Fruit fly (Drosophila melanogaster) whole organism, embryonic: Measurements from ENCODE around the gene Gr93d.
A peak's percentile ranks its signal among the peaks of the same experiment; 100 is the strongest.

ENCODE experiments used
- Antp ChIP-seq: fragments of 200-800 bp; sonication (Bioruptor generic); optimal IDR thresholded peaks from 3 replicates; lab custom pipeline; 2016; ENCODE audit warnings: missing biosample characterization, missing genetic modification characterization
- Atf-2 ChIP-seq: fragments of 200-800 bp; sonication (Bioruptor generic); optimal IDR thresholded peaks from 2 replicates; lab custom pipeline; 2016; ENCODE audit warnings: missing biosample characterization, missing genetic modification characterization
- Awh ChIP-seq: fragments of 200-800 bp; sonication (Bioruptor generic); IDR thresholded peaks from 2 replicates; pipeline ENCODE4, ENCODE4 v1.3.6; 2022; ENCODE audit warnings: missing biosample characterization, missing genetic modification characterization
- B-H2 ChIP-seq: fragments of 200-800 bp; sonication (Bioruptor generic); optimal IDR thresholded peaks from 2 replicates; lab custom pipeline; 2018; ENCODE audit warnings: missing biosample characterization, mild to moderate bottlenecking, missing genetic modification characterization
- CG10209 ChIP-seq: fragments of 200-800 bp; sonication (Bioruptor generic); optimal IDR thresholded peaks from 3 replicates; lab custom pipeline; 2017; ENCODE audit warnings: missing biosample characterization, mild to moderate bottlenecking, missing genetic modification characterization, missing genetic modification reagents
- CG11093 ChIP-seq: fragments of 200-800 bp; sonication (Bioruptor generic); IDR thresholded peaks from 3 replicates; pipeline ENCODE4 v1.3.6; 2022; ENCODE audit warnings: missing biosample characterization, missing genetic modification characterization
- CG12744 ChIP-seq: fragments of 200-800 bp; sonication (Bioruptor generic); optimal IDR thresholded peaks from 2 replicates; lab custom pipeline; 2016; ENCODE audit warnings: missing biosample characterization, missing genetic modification characterization
- CG13424 ChIP-seq: fragments of 200-800 bp; sonication (Bioruptor generic); optimal IDR thresholded peaks from 2 replicates; lab custom pipeline; 2019; ENCODE audit warnings: missing biosample characterization, mild to moderate bottlenecking, missing genetic modification characterization, moderate library complexity
- CG13775 ChIP-seq: fragments of 200-800 bp; sonication (Bioruptor generic); optimal IDR thresholded peaks from 3 replicates; lab custom pipeline; 2017; ENCODE audit warnings: missing biosample characterization, mild to moderate bottlenecking, missing genetic modification characterization
- CG14710 ChIP-seq: fragments of 200-800 bp; sonication (Bioruptor generic); optimal IDR thresholded peaks from 3 replicates; lab custom pipeline; 2019; ENCODE audit warnings: missing biosample characterization, mild to moderate bottlenecking, missing genetic modification characterization, moderate library complexity
- CG15011 ChIP-seq: fragments of 200-800 bp; sonication (Bioruptor generic); optimal IDR thresholded peaks from 3 replicates; lab custom pipeline; 2018; ENCODE audit warnings: missing biosample characterization, mild to moderate bottlenecking, missing genetic modification characterization
- CG16863 ChIP-seq: fragments of 200-800 bp; sonication (Bioruptor generic); optimal IDR thresholded peaks from 3 replicates; lab custom pipeline; 2016; ENCODE audit warnings: missing biosample characterization, missing genetic modification characterization
- CG17912 ChIP-seq: fragments of 200-800 bp; sonication (Bioruptor generic); optimal IDR thresholded peaks from 2 replicates; lab custom pipeline; 2018; ENCODE audit warnings: missing biosample characterization, mild to moderate bottlenecking, missing genetic modification characterization
- CG3065 ChIP-seq: fragments of 200-800 bp; sonication (Bioruptor generic); optimal IDR thresholded peaks from 2 replicates; lab custom pipeline; 2016; ENCODE audit warnings: missing biosample characterization, missing genetic modification characterization
- CG31388 ChIP-seq: fragments of 200-800 bp; sonication (Bioruptor generic); optimal IDR thresholded peaks from 2 replicates; lab custom pipeline; 2016; ENCODE audit warnings: missing biosample characterization, missing genetic modification characterization
- CG3838 ChIP-seq: fragments of 200-800 bp; sonication (Bioruptor generic); optimal IDR thresholded peaks from 3 replicates; lab custom pipeline; 2016; ENCODE audit warnings: missing biosample characterization, missing genetic modification characterization
- CG42726 ChIP-seq: fragments of 200-800 bp; sonication (Bioruptor generic); IDR thresholded peaks from 2 replicates; pipeline ENCODE4 v1.3.6; 2022; ENCODE audit warnings: missing biosample characterization, missing genetic modification characterization; ENCODE audit not compliant: partially characterized antibody
- CG43689 ChIP-seq: fragments of 200-800 bp; sonication (Bioruptor generic); IDR thresholded peaks from 2 replicates; pipeline ENCODE4 v1.3.6; 2022; ENCODE audit warnings: missing biosample characterization, missing genetic modification characterization
- CG6254 ChIP-seq: fragments of 200-800 bp; sonication (Bioruptor generic); optimal IDR thresholded peaks from 3 replicates; lab custom pipeline; 2017; ENCODE audit warnings: mild to moderate bottlenecking, missing biosample characterization, missing genetic modification reagents, missing genetic modification characterization
- CG7786 ChIP-seq: fragments of 200-800 bp; sonication (Bioruptor generic); optimal IDR thresholded peaks from 2 replicates; lab custom pipeline; 2016; ENCODE audit warnings: missing biosample characterization, missing genetic modification characterization
- CG8478 ChIP-seq: fragments of >200 bp; optimal IDR thresholded peaks from 2 replicates; lab custom pipeline; 2018
- CG9932 ChIP-seq: fragments of 200-800 bp; sonication (Bioruptor generic); IDR thresholded peaks from 2 replicates; pipeline ENCODE4 v1.3.6; 2022; ENCODE audit warnings: missing biosample characterization, missing genetic modification characterization
- Chrac-16 ChIP-seq: fragments of 200-800 bp; sonication (Bioruptor generic); optimal IDR thresholded peaks from 3 replicates; lab custom pipeline; 2016; ENCODE audit warnings: missing biosample characterization, missing genetic modification characterization
- CrebB ChIP-seq: fragments of 200-800 bp; sonication (Bioruptor generic); optimal IDR thresholded peaks from 3 replicates; lab custom pipeline; 2018; ENCODE audit warnings: missing biosample characterization, mild to moderate bottlenecking, missing genetic modification characterization
- Dll ChIP-seq: fragments of 200-800 bp; sonication (Bioruptor generic); IDR thresholded peaks from 4 replicates; pipeline ENCODE4 v1.3.6; 2022; ENCODE audit warnings: missing biosample characterization, missing genetic modification characterization; ENCODE audit not compliant: partially characterized antibody
- Dref ChIP-seq: fragments of 200-800 bp; sonication (Bioruptor generic); IDR thresholded peaks from 2 replicates; pipeline ENCODE4 v1.3.6; 2022; ENCODE audit warnings: missing biosample characterization, missing genetic modification characterization
- Elba2 ChIP-seq: fragments of 200-800 bp; sonication (Bioruptor generic); optimal IDR thresholded peaks from 3 replicates; lab custom pipeline; 2016; ENCODE audit warnings: missing biosample characterization, missing genetic modification characterization
- Hmr ChIP-seq: fragments of 200-800 bp; sonication (Bioruptor generic); optimal IDR thresholded peaks from 3 replicates; lab custom pipeline; 2017; ENCODE audit warnings: mild to moderate bottlenecking, missing biosample characterization, missing genetic modification reagents, missing genetic modification characterization
- MBD-R2 ChIP-seq: fragments of 200-800 bp; sonication (Bioruptor generic); IDR thresholded peaks from 2 replicates; pipeline ENCODE4 v1.3.6; 2022; ENCODE audit warnings: missing biosample characterization, missing genetic modification characterization
- MESR4 ChIP-seq: fragments of 200-800 bp; sonication (Bioruptor generic); optimal IDR thresholded peaks from 2 replicates; lab custom pipeline; 2018; ENCODE audit warnings: missing biosample characterization, mild to moderate bottlenecking, missing genetic modification characterization, moderate library complexity
- Oaz ChIP-seq: fragments of 200-800 bp; sonication (Bioruptor generic); IDR thresholded peaks from 2 replicates; pipeline ENCODE4 v1.3.6; 2022; ENCODE audit warnings: missing biosample characterization, missing genetic modification characterization
- Ptx1 ChIP-seq: fragments of 200-800 bp; sonication (Bioruptor generic); IDR thresholded peaks from 2 replicates; pipeline ENCODE4 v1.3.6; 2022; ENCODE audit warnings: missing biosample characterization, missing genetic modification characterization
- Scr ChIP-seq: fragments of 200-800 bp; sonication (Bioruptor generic); IDR thresholded peaks from 2 replicates; pipeline ENCODE4 v1.3.6; 2022; ENCODE audit warnings: missing biosample characterization, missing genetic modification characterization; ENCODE audit not compliant: partially characterized antibody
- Six4 ChIP-seq: fragments of 200-800 bp; sonication (Bioruptor generic); optimal IDR thresholded peaks from 2 replicates; lab custom pipeline; 2016; ENCODE audit warnings: missing biosample characterization, missing genetic modification characterization
- Stat92E ChIP-seq, 3 experiments: fragments of >200 bp in 2 of 3; fragments of 200-800 bp in 1 of 3; sonication (Bioruptor generic) in 1 of 3; optimal IDR thresholded peaks; 2 replicates each; lab custom pipeline; 2017 to 2019; ENCODE audit warnings: missing biosample characterization in 3 of 3, missing genetic modification characterization in 3 of 3, mild to moderate bottlenecking in 1 of 3, moderate library complexity in 1 of 3
- ab ChIP-seq: fragments of 200-800 bp; sonication (Bioruptor generic); optimal IDR thresholded peaks from 2 replicates; lab custom pipeline; 2016; ENCODE audit warnings: missing biosample characterization, missing genetic modification characterization
- abd-A ChIP-seq: fragments of 200-800 bp; sonication (Bioruptor generic); optimal IDR thresholded peaks from 3 replicates; lab custom pipeline; 2019; ENCODE audit warnings: missing biosample characterization, mild to moderate bottlenecking, missing genetic modification characterization, moderate library complexity
- ara ChIP-seq: fragments of 200-800 bp; sonication (Bioruptor generic); IDR thresholded peaks from 2 replicates; pipeline ENCODE4 v1.3.6; 2022; ENCODE audit warnings: missing biosample characterization, missing genetic modification characterization
- bowl ChIP-seq: fragments of 200-800 bp; sonication (Bioruptor generic); IDR thresholded peaks from 2 replicates; pipeline ENCODE4 v1.3.6; 2022; ENCODE audit warnings: missing biosample characterization, missing genetic modification characterization
- chinmo ChIP-seq: fragments of 200-800 bp; sonication (Bioruptor generic); IDR thresholded peaks from 4 replicates; pipeline ENCODE4 v1.3.6; 2022; ENCODE audit warnings: missing biosample characterization, missing genetic modification characterization; ENCODE audit not compliant: partially characterized antibody
- chm ChIP-seq: fragments of 200-800 bp; sonication (Bioruptor generic); IDR thresholded peaks from 2 replicates; pipeline ENCODE4 v1.3.6; 2022; ENCODE audit warnings: missing biosample characterization, missing genetic modification characterization
- dm ChIP-seq: fragments of 200-800 bp; sonication (Bioruptor generic); optimal IDR thresholded peaks from 3 replicates; lab custom pipeline; 2016; ENCODE audit warnings: missing biosample characterization, missing genetic modification characterization
- ewg ChIP-seq: fragments of 200-800 bp; sonication (Bioruptor generic); optimal IDR thresholded peaks from 3 replicates; lab custom pipeline; 2017; ENCODE audit warnings: mild to moderate bottlenecking, missing biosample characterization, missing genetic modification reagents, missing genetic modification characterization
- fd3F ChIP-seq: fragments of 200-800 bp; sonication (Bioruptor generic); optimal IDR thresholded peaks from 2 replicates; lab custom pipeline; 2018; ENCODE audit warnings: missing biosample characterization, mild to moderate bottlenecking, missing genetic modification characterization, moderate library complexity
- lmd ChIP-seq: fragments of 200-800 bp; sonication (Bioruptor generic); IDR thresholded peaks from 2 replicates; pipeline ENCODE4 v1.3.6; 2022; ENCODE audit warnings: missing biosample characterization, missing genetic modification characterization
- mld ChIP-seq: fragments of 200-800 bp; sonication (Bioruptor generic); IDR thresholded peaks from 3 replicates; pipeline ENCODE4 v1.3.6; 2022; ENCODE audit warnings: missing biosample characterization, missing genetic modification characterization; ENCODE audit not compliant: partially characterized antibody
- pho ChIP-seq: fragments of 200-800 bp; sonication (Bioruptor generic); optimal IDR thresholded peaks from 2 replicates; lab custom pipeline; 2016; ENCODE audit warnings: missing biosample characterization, missing genetic modification characterization
- sc ChIP-seq, 3 experiments: fragments of >200 bp in 2 of 3; fragments of 200-800 bp in 1 of 3; sonication (Bioruptor generic) in 1 of 3; optimal IDR thresholded peaks; 2 replicates in 2 of 3; 3 replicates in 1 of 3; lab custom pipeline; 2017; ENCODE audit warnings: mild to moderate bottlenecking in 1 of 3, missing biosample characterization in 1 of 3, missing genetic modification characterization in 1 of 3, missing genetic modification reagents in 1 of 3
- scrt ChIP-seq: fragments of 200-800 bp; sonication (Bioruptor generic); optimal IDR thresholded peaks from 2 replicates; lab custom pipeline; 2018; ENCODE audit warnings: missing biosample characterization, mild to moderate bottlenecking, missing genetic modification characterization, moderate library complexity
- tap ChIP-seq: fragments of 200-800 bp; optimal IDR thresholded peaks from 3 replicates; lab custom pipeline; 2019; ENCODE audit warnings: missing biosample characterization, mild to moderate bottlenecking, missing genetic modification characterization, moderate library complexity
- vnd ChIP-seq: fragments of 200-800 bp; sonication (Bioruptor generic); IDR thresholded peaks from 3 replicates; pipeline ENCODE4 v1.3.6; 2022; ENCODE audit warnings: missing biosample characterization, missing genetic modification characterization; ENCODE audit not compliant: partially characterized antibody

Gene Gr93d

DNA sequence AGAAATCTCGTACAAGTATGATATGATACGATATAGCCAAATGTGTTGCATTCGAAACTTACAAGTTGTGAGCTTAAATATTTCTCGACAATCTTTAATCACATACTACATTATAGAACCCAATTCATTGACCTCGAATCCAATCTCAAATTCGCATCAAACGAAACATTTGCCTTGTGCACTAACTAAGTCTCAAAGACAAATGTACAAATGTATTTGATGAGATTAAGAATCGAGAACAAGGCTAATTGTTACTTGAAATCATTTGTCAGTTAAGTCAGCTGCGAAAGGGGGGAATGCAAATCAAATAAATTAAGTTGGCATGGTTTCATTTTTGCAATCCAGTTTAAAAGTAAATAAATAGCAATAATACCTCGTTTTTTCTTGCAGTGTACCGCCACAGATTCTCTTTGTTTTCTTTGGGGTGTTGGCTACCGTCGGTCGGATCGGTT, 7.9 kb downstream of the Gr93d start (continued):
- no peak for TF ChIP-seq CG17912 (GFP tag; lab: Kevin White, UChicago)
- TF ChIP-seq CG14710 (tag; lab: Kevin White, UChicago) = no peak
- TF ChIP-seq MESR4 (GFP tag; lab: Kevin White, UChicago) = no peak
- TF ChIP-seq CG6254 (GFP tag; lab: Kevin White, UChicago) = no peak
- TF ChIP-seq chm (GFP tag; lab: Robert Waterston, UW) = no peak
- no peak for TF ChIP-seq CG8478
- peak; percentile 5 for TF ChIP-seq CG10209 (GFP tag; lab: Kevin White, UChicago)
- TF ChIP-seq dm (GFP tag; lab: Kevin White, UChicago) = no peak
- TF ChIP-seq Dref (GFP tag; lab: Robert Waterston, UW) = no peak
- no peak for TF ChIP-seq MBD-R2 (GFP tag; lab: Robert Waterston, UW)
- no peak for TF ChIP-seq CG9932 (GFP tag; lab: Robert Waterston, UW)
- TF ChIP-seq Chrac-16 = peak; percentile 2
- no peak for TF ChIP-seq Stat92E (GFP tag; optimal IDR thresholded peaks at IDR 0.05; lab: Kevin White, UChicago)
- no peak for TF ChIP-seq lmd (GFP tag; lab: Robert Waterston, UW)
- no peak for TF ChIP-seq tap (tag; lab: Kevin White, UChicago)
- no peak for TF ChIP-seq ab (GFP tag; lab: Kevin White, UChicago)
- TF ChIP-seq Ptx1 (GFP tag; lab: Robert Waterston, UW) = no peak
- TF ChIP-seq B-H2 (GFP tag; lab: Kevin White, UChicago) = no peak
- peak; percentile 18 for TF ChIP-seq CG16863 (GFP tag; lab: Kevin White, UChicago)
- no peak for TF ChIP-seq CG11093 (GFP tag; lab: Robert Waterston, UW)
- no peak for TF ChIP-seq Awh (GFP tag; lab: Robert Waterston, UW)
- peak; percentile 4 for TF ChIP-seq Hmr (GFP tag; lab: Kevin White, UChicago)
- TF ChIP-seq ara = no peak
- peak; percentile 33 for TF ChIP-seq CG13424 (tag; lab: Kevin White, UChicago)
- no peak for TF ChIP-seq CG42726 (GFP tag; lab: Robert Waterston, UW)
- no peak for TF ChIP-seq CG7786 (GFP tag; lab: Kevin White, UChicago)
- no peak for TF ChIP-seq Six4 (GFP tag; lab: Kevin White, UChicago)
- peak; percentile 23 for TF ChIP-seq ewg (GFP tag; lab: Kevin White, UChicago)
- no peak for TF ChIP-seq bowl
- TF ChIP-seq CG12744 (GFP tag; lab: Kevin White, UChicago) = no peak
- TF ChIP-seq CrebB (tag; lab: Kevin White, UChicago) = no peak
- peak; percentile 51 for TF ChIP-seq Atf-2
- no peak for TF ChIP-seq Oaz (GFP tag; lab: Robert Waterston, UW)
- no peak for TF ChIP-seq Antp
- TF ChIP-seq Elba2 (GFP tag; lab: Kevin White, UChicago) = no peak
- no peak for TF ChIP-seq Dll (GFP tag; lab: Robert Waterston, UW)
- TF ChIP-seq mld = no peak
- TF ChIP-seq pho (GFP tag; lab: Kevin White, UChicago) = no peak
- TF ChIP-seq CG15011 (GFP tag; lab: Kevin White, UChicago) = no peak
- no peak for TF ChIP-seq chinmo
- no peak for TF ChIP-seq vnd (GFP tag; lab: Robert Waterston, UW)
- no peak for TF ChIP-seq CG13775 (GFP tag; lab: Kevin White, UChicago)
- TF ChIP-seq CG43689 (GFP tag; lab: Robert Waterston, UW) = no peak
- TF ChIP-seq CG31388 (GFP tag; lab: Kevin White, UChicago) = no peak
- TF ChIP-seq fd3F (GFP tag; lab: Kevin White, UChicago) = no peak
- no peak for TF ChIP-seq sc (optimal IDR thresholded peaks at IDR 0.05; lab: Kevin White, UChicago)
- TF ChIP-seq sc (GFP tag; optimal IDR thresholded peaks at IDR 0.05; lab: Kevin White, UChicago) = no peak
- no peak for TF ChIP-seq CG3065 (GFP tag; lab: Kevin White, UChicago)
- no peak for TF ChIP-seq Scr (GFP tag; lab: Robert Waterston, UW)
- TF ChIP-seq abd-A (tag; lab: Kevin White, UChicago) = no peak
- TF ChIP-seq scrt (GFP tag; lab: Kevin White, UChicago) = no peak
- no peak for TF ChIP-seq CG3838 (GFP tag; lab: Kevin White, UChicago)
